Worm (Caenorhabditis elegans) whole organism, young adult: ENCODE measurements around the gene C10A4.3.

Experiments used
- B0019.2 ChIP-seq: fragments of 200-800 bp; sonication (Bioruptor generic); conservative IDR thresholded peaks from 2 replicates; pipeline ENCODE4 v1.3.6; 2022; ENCODE audit warnings: missing genetic modification reagents, missing genetic modification characterization, missing compliant biosample characterization
- D2030.7 ChIP-seq: fragments of 200-800 bp; sonication (Bioruptor generic); IDR thresholded peaks from 2 replicates; pipeline ENCODE4 v1.3.6; 2022; ENCODE audit warnings: missing genetic modification reagents, missing genetic modification characterization, missing compliant biosample characterization
- F39B2.1 ChIP-seq: fragments of 200-800 bp; sonication (Bioruptor generic); IDR thresholded peaks from 2 replicates; pipeline ENCODE4 v1.3.6; 2022; ENCODE audit warnings: missing genetic modification reagents, missing genetic modification characterization, missing compliant biosample characterization
- F57C9.4 ChIP-seq: sonication (generic microtip); optimal IDR thresholded peaks from 2 replicates; lab custom pipeline; 2017; ENCODE audit warnings: mild to moderate bottlenecking, missing genetic modification characterization, missing compliant biosample characterization
- T07F8.4 ChIP-seq: sonication (generic microtip); optimal IDR thresholded peaks from 2 replicates; lab custom pipeline; 2016; ENCODE audit warnings: mild to moderate bottlenecking, missing genetic modification characterization, moderate library complexity, missing compliant biosample characterization
- T26A5.8 ChIP-seq: sonication (generic microtip); optimal IDR thresholded peaks from 2 replicates; lab custom pipeline; 2016; ENCODE audit warnings: missing genetic modification characterization, missing compliant biosample characterization
- ZK185.1 ChIP-seq: sonication (generic microtip); optimal IDR thresholded peaks from 2 replicates; lab custom pipeline; 2016; ENCODE audit warnings: mild to moderate bottlenecking, missing genetic modification characterization, missing compliant biosample characterization; ENCODE audit not compliant: poor library complexity, severe bottlenecking
- aptf-3 ChIP-seq: fragments of 200-800 bp; sonication (Bioruptor generic); IDR thresholded peaks from 2 replicates; pipeline ENCODE4 v1.3.6; 2022; ENCODE audit warnings: missing genetic modification characterization, missing compliant biosample characterization
- athp-1 ChIP-seq: sonication (generic microtip); optimal IDR thresholded peaks from 2 replicates; lab custom pipeline; 2017; ENCODE audit warnings: mild to moderate bottlenecking, missing genetic modification characterization, missing compliant biosample characterization
- bed-2 ChIP-seq: fragments of 200-800 bp; sonication (Bioruptor generic); IDR thresholded peaks from 2 replicates; pipeline ENCODE4 v1.3.6; 2022; ENCODE audit warnings: missing genetic modification reagents, missing genetic modification characterization, missing compliant biosample characterization
- cebp-1 ChIP-seq, 2 experiments: fragments of 200-800 bp in 1 of 2; sonication (Bioruptor generic) in 1 of 2; sonication (generic microtip) in 1 of 2; IDR thresholded peaks in 1 of 2; optimal IDR thresholded peaks in 1 of 2; 2 replicates each; pipeline versions ENCODE4 v1.3.6 to Lab custom; 2017 to 2022; ENCODE audit warnings: missing compliant biosample characterization in 2 of 2, missing genetic modification characterization in 2 of 2, mild to moderate bottlenecking in 1 of 2, missing genetic modification reagents in 1 of 2, moderate library complexity in 1 of 2
- ceh-27 ChIP-seq: fragments of 200-800 bp; sonication (Bioruptor generic); optimal IDR thresholded peaks from 2 replicates; lab custom pipeline; 2018; ENCODE audit warnings: mild to moderate bottlenecking, missing genetic modification characterization, moderate library complexity, missing compliant biosample characterization
- ceh-91 ChIP-seq: fragments of 200-800 bp; sonication (Bioruptor generic); IDR thresholded peaks from 2 replicates; pipeline ENCODE4 v1.3.6; 2022; ENCODE audit warnings: missing genetic modification reagents, missing genetic modification characterization, missing compliant biosample characterization
- chd-7 ChIP-seq: sonication (generic microtip); optimal IDR thresholded peaks from 2 replicates; lab custom pipeline; 2016; ENCODE audit warnings: mild to moderate bottlenecking, missing genetic modification characterization, moderate library complexity, missing compliant biosample characterization
- die-1 ChIP-seq: sonication (generic microtip); optimal IDR thresholded peaks from 2 replicates; lab custom pipeline; 2016; ENCODE audit warnings: missing genotype, mild to moderate bottlenecking, missing genetic modification characterization, missing compliant biosample characterization
- dox-1 ChIP-seq: fragments of 200-800 bp; sonication (Bioruptor generic); IDR thresholded peaks from 2 replicates; pipeline ENCODE4 v1.3.6; 2022; ENCODE audit warnings: missing genetic modification reagents, missing genetic modification characterization, missing compliant biosample characterization
- dpff-1 ChIP-seq: sonication (generic microtip); optimal IDR thresholded peaks from 2 replicates; lab custom pipeline; 2017; ENCODE audit warnings: mild to moderate bottlenecking, missing genetic modification characterization, missing compliant biosample characterization
- hsf-1 ChIP-seq: fragments of 200-800 bp; sonication (Bioruptor generic); IDR thresholded peaks from 2 replicates; pipeline ENCODE4 v1.3.6; 2022; ENCODE audit warnings: missing genetic modification reagents, missing genetic modification characterization, missing compliant biosample characterization
- lin-35 ChIP-seq, 3 experiments: fragments of 150-350 bp in 2 of 3; sonication (generic microtip) in 1 of 3; optimal IDR thresholded peaks; 2 replicates each; lab custom pipeline; 2014 to 2018; ENCODE audit warnings: missing biosample characterization in 3 of 3, missing genetic modification characterization in 3 of 3, missing genetic modification reagents in 3 of 3
- madf-8 ChIP-seq: fragments of 200-800 bp; sonication (Bioruptor generic); conservative IDR thresholded peaks from 2 replicates; pipeline ENCODE4 v1.3.6; 2022; ENCODE audit warnings: missing genetic modification reagents, missing genetic modification characterization, missing compliant biosample characterization
- mel-28 ChIP-seq: sonication (generic microtip); optimal IDR thresholded peaks from 2 replicates; lab custom pipeline; 2016; ENCODE audit warnings: borderline replicate concordance, mild to moderate bottlenecking, missing genetic modification characterization, missing compliant biosample characterization
- mes-4 ChIP-seq: sonication (generic microtip); optimal IDR thresholded peaks from 2 replicates; lab custom pipeline; 2016; ENCODE audit warnings: missing genotype, missing genetic modification characterization, missing compliant biosample characterization
- nfya-1 ChIP-seq: sonication (generic microtip); optimal IDR thresholded peaks from 2 replicates; lab custom pipeline; 2017; ENCODE audit warnings: antibody characterized with exemption, missing compliant biosample characterization, missing genetic modification characterization, borderline replicate concordance; ENCODE audit not compliant: insufficient read depth
- nfya-2 ChIP-seq: fragments of 200-800 bp; sonication (Bioruptor generic); IDR thresholded peaks from 2 replicates; pipeline ENCODE4 v1.3.6; 2022; ENCODE audit warnings: missing genetic modification reagents, missing genetic modification characterization, missing compliant biosample characterization
- nfyb-1 ChIP-seq: fragments of 200-800 bp; sonication (Bioruptor generic); IDR thresholded peaks from 2 replicates; pipeline ENCODE4 v1.3.6; 2022; ENCODE audit warnings: missing genetic modification reagents, missing genetic modification characterization, missing compliant biosample characterization
- nhr-80 ChIP-seq: sonication (generic microtip); optimal IDR thresholded peaks from 2 replicates; lab custom pipeline; 2016; ENCODE audit warnings: missing genetic modification characterization, missing compliant biosample characterization
- pha-4 ChIP-seq: fragments of 150-350 bp; sonication (generic microtip); optimal IDR thresholded peaks from 2 replicates; lab custom pipeline; 2014; ENCODE audit warnings: missing biosample characterization, missing genetic modification reagents, missing genetic modification characterization
- rcor-1 ChIP-seq: fragments of 200-800 bp; sonication (Bioruptor generic); IDR thresholded peaks from 2 replicates; pipeline ENCODE4 v1.3.6; 2022; ENCODE audit warnings: missing genetic modification reagents, missing genetic modification characterization, missing compliant biosample characterization
- rec-8 ChIP-seq, 2 experiments: sonication (generic microtip); optimal IDR thresholded peaks; 2 replicates each; lab custom pipeline; 2016; ENCODE audit warnings: mild to moderate bottlenecking in 2 of 2, missing genetic modification characterization in 2 of 2, missing genetic modification reagents in 2 of 2, missing genotype in 2 of 2, missing biosample characterization in 1 of 2, missing compliant biosample characterization in 1 of 2, moderate library complexity in 1 of 2
- sdz-38 ChIP-seq: sonication (generic microtip); optimal IDR thresholded peaks from 2 replicates; lab custom pipeline; 2016; ENCODE audit warnings: missing genotype, missing genetic modification characterization, missing compliant biosample characterization
- somi-1 ChIP-seq: fragments of 200-800 bp; sonication (Bioruptor generic); optimal IDR thresholded peaks from 2 replicates; lab custom pipeline; 2018; ENCODE audit warnings: mild to moderate bottlenecking, missing genetic modification characterization, missing compliant biosample characterization
- tlf-1 ChIP-seq: fragments of 200-800 bp; sonication (Bioruptor generic); optimal IDR thresholded peaks from 2 replicates; lab custom pipeline; 2018; ENCODE audit warnings: mild to moderate bottlenecking, missing genetic modification characterization, missing compliant biosample characterization
- unc-62 ChIP-seq: fragments of 150-350 bp; optimal IDR thresholded peaks from 2 replicates; lab custom pipeline; 2014; ENCODE audit warnings: missing biosample characterization, missing genetic modification reagents, missing genetic modification characterization
- ztf-22 ChIP-seq: fragments of 200-800 bp; sonication (Bioruptor generic); optimal IDR thresholded peaks from 2 replicates; lab custom pipeline; 2018; ENCODE audit warnings: mild to moderate bottlenecking, missing genetic modification characterization, moderate library complexity, missing compliant biosample characterization
- ztf-25 ChIP-seq: fragments of 200-800 bp; sonication (Bioruptor generic); IDR thresholded peaks from 2 replicates; pipeline ENCODE4 v1.3.6; 2022; ENCODE audit warnings: missing genetic modification reagents, missing genetic modification characterization, missing compliant biosample characterization
- ztf-26 ChIP-seq: sonication (generic microtip); optimal IDR thresholded peaks from 2 replicates; lab custom pipeline; 2017; ENCODE audit warnings: missing genetic modification characterization, missing compliant biosample characterization
- ztf-3 ChIP-seq: fragments of 200-800 bp; sonication (Bioruptor generic); optimal IDR thresholded peaks from 2 replicates; lab custom pipeline; 2018; ENCODE audit warnings: mild to moderate bottlenecking, missing genetic modification characterization, missing compliant biosample characterization

The C10A4.3 gene

ce11 chrX:7400788-7401187 is 4.7 kb upstream of the C10A4.3 start, which contains the start of gene C10A4.4:
TSS of gene C10A4.4 (plus strand) at chrX:7401088.
- no peak for TF ChIP-seq bed-2
- no peak for TF ChIP-seq ztf-3
- TF ChIP-seq dox-1, result no peak
- no peak for TF ChIP-seq ceh-91 (GFP tag; lab: Robert Waterston, UW)
- no peak for TF ChIP-seq mes-4 (tag; lab: Kevin White, UChicago)
- TF ChIP-seq, all 124 proteins: peak for 0

ce11 chrX:7404551-7404950 is 942 bp upstream of the C10A4.3 start:
- no peak for TF ChIP-seq pha-4 (tag; lab: Kevin White, UChicago)
- TF ChIP-seq T26A5.8 (tag; lab: Kevin White, UChicago), result no peak
- TF ChIP-seq cebp-1 (GFP tag; IDR thresholded peaks at IDR 0.05; lab: Robert Waterston, UW), result no peak
- TF ChIP-seq cebp-1 (tag; optimal IDR thresholded peaks at IDR 0.05; lab: Kevin White, UChicago), result no peak
- no peak for TF ChIP-seq D2030.7 (GFP tag; lab: Robert Waterston, UW)
- no peak for TF ChIP-seq tlf-1 (GFP tag; lab: Kevin White, UChicago)
- TF ChIP-seq, all 124 proteins: peak for 0

- TF ChIP-seq ceh-91 (GFP tag; lab: Robert Waterston, UW) (no peak), chd-7 (tag; lab: Kevin White, UChicago) (no peak), unc-62 (GFP tag; lab: Kevin White, UChicago) (no peak), nfyb-1 (no peak), rcor-1 (GFP tag; lab: Robert Waterston, UW) (no peak)
Measured at ce11 chrX:7407749-7408148, 2.3 kb downstream of the C10A4.3 start.

ce11 chrX:7409030-7409429 is 3.5 kb downstream of the C10A4.3 start:
- TF ChIP-seq B0019.2 (GFP tag; lab: Robert Waterston, UW) (no peak), mel-28 (tag; lab: Kevin White, UChicago) (no peak), die-1 (tag; lab: Kevin White, UChicago) (no peak), pha-4 (tag; lab: Kevin White, UChicago) (no peak), ztf-22 (GFP tag; lab: Kevin White, UChicago) (no peak), F57C9.4 (tag; lab: Kevin White, UChicago) (no peak), madf-8 (GFP tag; lab: Robert Waterston, UW) (no peak), lin-35 (GFP tag; optimal IDR thresholded peaks at IDR 0.05; lab: Kevin White, UChicago) (no peak), nfya-2 (GFP tag; lab: Robert Waterston, UW) (no peak), nfyb-1 (no peak), ztf-25 (GFP tag; lab: Robert Waterston, UW) (no peak), aptf-3 (GFP tag; lab: Robert Waterston, UW) (no peak), T07F8.4 (tag; lab: Kevin White, UChicago) (no peak), rcor-1 (GFP tag; lab: Robert Waterston, UW) (no peak), ZK185.1 (tag; lab: Kevin White, UChicago) (no peak), ztf-26 (no peak)

ce11 chrX:7409935-7410334 is 4.4 kb downstream of the C10A4.3 start, which contains the start of gene C10A4.2:
TSS of gene C10A4.2 (plus strand) at chrX:7410235.
- TF ChIP-seq unc-62 (GFP tag; lab: Kevin White, UChicago), result no peak

ce11 chrX:7415420-7415819 is 9.9 kb downstream of the C10A4.3 start, which contains the start of gene C10A4.7:
TSS of gene C10A4.7 (minus strand) at chrX:7415520.
- TF ChIP-seq nhr-80 (tag; lab: Kevin White, UChicago), result no peak
- TF ChIP-seq hsf-1, result no peak
- TF ChIP-seq dpff-1 (tag; lab: Kevin White, UChicago), result no peak
- no peak for TF ChIP-seq rec-8 (tag; optimal IDR thresholded peaks at IDR 0.05; lab: Kevin White, UChicago)
- no peak for TF ChIP-seq sdz-38 (tag; lab: Kevin White, UChicago)
- TF ChIP-seq ceh-27 (GFP tag; lab: Kevin White, UChicago), result no peak
- TF ChIP-seq athp-1 (tag; lab: Kevin White, UChicago), result no peak
- no peak for TF ChIP-seq somi-1 (GFP tag; lab: Kevin White, UChicago)
- TF ChIP-seq nfya-1 (tag; lab: Kevin White, UChicago), result no peak
- no peak for TF ChIP-seq ZK185.1 (tag; lab: Kevin White, UChicago)
- no peak for TF ChIP-seq F39B2.1 (GFP tag; lab: Robert Waterston, UW)
